Comparison of ENCODE assay signal across 5 fruit fly cellular contexts in the genomic region with DNA sequence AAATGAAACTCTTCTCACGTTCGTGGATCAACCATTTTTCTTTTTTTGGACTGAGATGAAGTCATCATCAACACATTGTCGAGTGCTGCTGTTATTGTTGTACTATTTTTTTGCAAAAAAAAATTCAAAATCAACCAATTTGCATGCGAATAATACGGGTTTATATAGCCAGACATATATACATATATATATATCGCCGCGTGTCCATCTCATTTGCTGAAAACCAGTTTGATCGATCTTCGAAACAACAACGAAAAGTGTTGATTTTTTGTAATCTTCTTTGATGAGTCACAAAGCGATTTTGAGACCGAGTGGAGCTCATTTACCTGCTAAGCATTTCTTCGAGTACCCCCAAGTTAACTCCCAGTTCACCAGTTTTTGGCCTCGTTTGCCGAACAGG.
TF ChIP-seq lines count a peak whose summit lies in the region.

No protein-coding gene starts in this region.

- TF ChIP-seq CTCF in whole organism, embryonic (GFP tag; optimal IDR thresholded peaks at IDR 0.05; lab: Kevin White, UChicago), result no peak

TF ChIP-seq in whole organism, adult, 20 proteins besides CTCF, POLR2A, EP300 and RAD21:
- TF ChIP-seq kay (GFP tag; lab: Kevin White, UChicago; ENCODE audit: borderline replicate concordance), result peak; percentile 61
- no peak for TF ChIP-seq toe (GFP tag; optimal IDR thresholded peaks at IDR 0.05; lab: Kevin White, UChicago)
- TF ChIP-seq CG11617 (GFP tag; optimal IDR thresholded peaks at IDR 0.05; lab: Kevin White, UChicago), result no peak

TF ChIP-seq in whole organism, embryonic, 481 proteins besides CTCF, POLR2A, EP300 and RAD21:
- TF ChIP-seq lbe (GFP tag; optimal IDR thresholded peaks at IDR 0.05; lab: Kevin White, UChicago) (peak; percentile 17), chinmo (GFP tag; IDR thresholded peaks at IDR 0.05; lab: Robert Waterston, UW; ENCODE audit: partially characterized antibody) (peak; percentile 64; the same call in 1 of the 4 replicates), CG10565 (GFP tag; optimal IDR thresholded peaks at IDR 0.05; lab: Kevin White, UChicago) (no peak), eve (GFP tag; optimal IDR thresholded peaks at IDR 0.05; lab: Kevin White, UChicago) (peak in 1 of 2 experiments; percentile 13), Lpt (GFP tag; optimal IDR thresholded peaks at IDR 0.05; lab: Kevin White, UChicago) (no peak)

TF ChIP-seq in whole organism, prepupa, 60 proteins besides CTCF, POLR2A, EP300 and RAD21:
- TF ChIP-seq topi (GFP tag; optimal IDR thresholded peaks at IDR 0.05; lab: Kevin White, UChicago) (no peak), Eip78C (GFP tag; lab: Kevin White, UChicago) (peak; percentile 7), CG3919 (GFP tag; optimal IDR thresholded peaks at IDR 0.05; lab: Kevin White, UChicago) (no peak)

TF ChIP-seq in whole organism, pupa, 21 proteins besides CTCF, POLR2A, EP300 and RAD21:
- TF ChIP-seq EcR (GFP tag; optimal IDR thresholded peaks at IDR 0.05; lab: Kevin White, UChicago), result peak; percentile 13
- TF ChIP-seq fd96Ca (GFP tag; IDR thresholded peaks at IDR 0.05; lab: Robert Waterston, UW), result no peak

TF ChIP-seq in whole organism, wandering third instar larva, 38 proteins besides CTCF, POLR2A, EP300 and RAD21:
- peak; percentile 50 for TF ChIP-seq brk (GFP tag; optimal IDR thresholded peaks at IDR 0.05; lab: Kevin White, UChicago)
- TF ChIP-seq CrebA (GFP tag; optimal IDR thresholded peaks at IDR 0.05; lab: Kevin White, UChicago; ENCODE audit: borderline replicate concordance), result peak; percentile 40
- TF ChIP-seq dmrt93B (GFP tag; optimal IDR thresholded peaks at IDR 0.05; lab: Kevin White, UChicago), result no peak
- TF ChIP-seq br (GFP tag; optimal IDR thresholded peaks at IDR 0.05; lab: Kevin White, UChicago), result no peak
- TF ChIP-seq Vsx2 (GFP tag; optimal IDR thresholded peaks at IDR 0.05; lab: Kevin White, UChicago; ENCODE audit: partially characterized antibody), result no peak
- peak; percentile 2 for TF ChIP-seq h (GFP tag; optimal IDR thresholded peaks at IDR 0.05; lab: Kevin White, UChicago)
- TF ChIP-seq sage (GFP tag; optimal IDR thresholded peaks at IDR 0.05; lab: Kevin White, UChicago), result peak; percentile 51
TF ChIP-seq in whole organism, wandering third instar larva: peak in this region for 4.
